Fruit fly (Drosophila melanogaster) whole organism, embryonic: Measurements from ENCODE around the gene PGAP1.

Experiments
- Atf6 ChIP-seq: fragments of 200-800 bp; sonication (Bioruptor generic); IDR thresholded peaks from 2 replicates; pipeline ENCODE4 v1.3.6; 2022; ENCODE audit warnings: missing biosample characterization, missing genetic modification characterization
- Awh ChIP-seq: fragments of 200-800 bp; sonication (Bioruptor generic); IDR thresholded peaks from 2 replicates; pipeline ENCODE4, ENCODE4 v1.3.6; 2022; ENCODE audit warnings: missing biosample characterization, missing genetic modification characterization
- CG10209 ChIP-seq: fragments of 200-800 bp; sonication (Bioruptor generic); optimal IDR thresholded peaks from 3 replicates; lab custom pipeline; 2017; ENCODE audit warnings: missing biosample characterization, mild to moderate bottlenecking, missing genetic modification characterization, missing genetic modification reagents
- CG12104 ChIP-seq: fragments of 200-800 bp; sonication (Bioruptor generic); optimal IDR thresholded peaks from 3 replicates; lab custom pipeline; 2016; ENCODE audit warnings: missing biosample characterization, missing genetic modification characterization
- CG12769 ChIP-seq: fragments of 200-800 bp; sonication (Bioruptor generic); optimal IDR thresholded peaks from 2 replicates; lab custom pipeline; 2019; ENCODE audit warnings: missing biosample characterization, mild to moderate bottlenecking, missing genetic modification characterization, moderate library complexity
- CG14860 ChIP-seq: fragments of 200-800 bp; sonication (Bioruptor generic); IDR thresholded peaks from 3 replicates; pipeline ENCODE4 v1.3.6; 2022; ENCODE audit warnings: missing biosample characterization, missing genetic modification characterization; ENCODE audit not compliant: partially characterized antibody
- CG15696 ChIP-seq: fragments of 200-800 bp; sonication (Bioruptor generic); optimal IDR thresholded peaks from 2 replicates; lab custom pipeline; 2019; ENCODE audit warnings: missing biosample characterization, mild to moderate bottlenecking, missing genetic modification characterization, moderate library complexity
- CG1647 ChIP-seq: fragments of 200-800 bp; sonication (Bioruptor generic); optimal IDR thresholded peaks from 3 replicates; lab custom pipeline; 2016; ENCODE audit warnings: missing biosample characterization, missing genetic modification characterization
- CG16779 ChIP-seq: fragments of 200-800 bp; sonication (Bioruptor generic); IDR thresholded peaks from 2 replicates; pipeline ENCODE4 v1.3.6; 2022; ENCODE audit warnings: missing biosample characterization, missing genetic modification characterization
- CG16863 ChIP-seq: fragments of 200-800 bp; sonication (Bioruptor generic); optimal IDR thresholded peaks from 3 replicates; lab custom pipeline; 2016; ENCODE audit warnings: missing biosample characterization, missing genetic modification characterization
- CG17186 ChIP-seq: fragments of 200-800 bp; sonication (Bioruptor generic); optimal IDR thresholded peaks from 3 replicates; lab custom pipeline; 2017; ENCODE audit warnings: missing biosample characterization, missing genetic modification reagents, missing genetic modification characterization
- CG17829 ChIP-seq: fragments of 200-800 bp; optimal IDR thresholded peaks from 2 replicates; lab custom pipeline; 2019; ENCODE audit warnings: missing biosample characterization, mild to moderate bottlenecking, missing genetic modification characterization, moderate library complexity
- CG1792 ChIP-seq: fragments of 200-800 bp; sonication (Bioruptor generic); optimal IDR thresholded peaks from 2 replicates; lab custom pipeline; 2016; ENCODE audit warnings: missing biosample characterization, missing genetic modification characterization
- CG18011 ChIP-seq: fragments of 200-800 bp; sonication (Bioruptor generic); optimal IDR thresholded peaks from 2 replicates; lab custom pipeline; 2017; ENCODE audit warnings: missing biosample characterization, missing genetic modification characterization, mild to moderate bottlenecking, moderate library complexity, missing genotype
- CG18619 ChIP-seq: fragments of 200-800 bp; sonication (Bioruptor generic); optimal IDR thresholded peaks from 3 replicates; lab custom pipeline; 2017; ENCODE audit warnings: missing biosample characterization, mild to moderate bottlenecking, missing genetic modification characterization
- CG31388 ChIP-seq: fragments of 200-800 bp; sonication (Bioruptor generic); optimal IDR thresholded peaks from 2 replicates; lab custom pipeline; 2016; ENCODE audit warnings: missing biosample characterization, missing genetic modification characterization
- CG34376 ChIP-seq: fragments of 200-800 bp; sonication (Bioruptor generic); optimal IDR thresholded peaks from 2 replicates; lab custom pipeline; 2018; ENCODE audit warnings: missing biosample characterization, mild to moderate bottlenecking, missing genetic modification characterization
- CG3847 ChIP-seq: fragments of 200-800 bp; sonication (Bioruptor generic); IDR thresholded peaks from 2 replicates; pipeline ENCODE4 v1.3.6; 2022; ENCODE audit warnings: missing biosample characterization, missing genetic modification characterization
- CG6765 ChIP-seq: fragments of 200-800 bp; sonication (Bioruptor generic); optimal IDR thresholded peaks from 3 replicates; lab custom pipeline; 2017; ENCODE audit warnings: missing biosample characterization, mild to moderate bottlenecking, missing genetic modification characterization
- CG6813 ChIP-seq: fragments of 200-800 bp; sonication (Bioruptor generic); optimal IDR thresholded peaks from 2 replicates; lab custom pipeline; 2017; ENCODE audit warnings: missing biosample characterization, missing genetic modification characterization, mild to moderate bottlenecking, moderate library complexity, missing genetic modification reagents
- CG8290 ChIP-seq, 3 experiments: fragments of 200-800 bp; sonication (Bioruptor generic); optimal IDR thresholded peaks; 2 replicates each; lab custom pipeline; 2016 to 2019; ENCODE audit warnings: missing biosample characterization in 3 of 3, missing genetic modification characterization in 3 of 3, mild to moderate bottlenecking in 2 of 3, moderate library complexity in 1 of 3
- CG8765 ChIP-seq: fragments of 200-800 bp; sonication (Bioruptor generic); IDR thresholded peaks from 2 replicates; pipeline ENCODE4 v1.3.6; 2022; ENCODE audit warnings: missing biosample characterization, missing genetic modification characterization
- Dek ChIP-seq: fragments of 200-800 bp; sonication (Bioruptor generic); optimal IDR thresholded peaks from 3 replicates; lab custom pipeline; 2019; ENCODE audit warnings: missing biosample characterization, mild to moderate bottlenecking, missing genetic modification characterization, moderate library complexity
- Elba2 ChIP-seq: fragments of 200-800 bp; sonication (Bioruptor generic); optimal IDR thresholded peaks from 3 replicates; lab custom pipeline; 2016; ENCODE audit warnings: missing biosample characterization, missing genetic modification characterization
- Ets65A ChIP-seq: fragments of 200-800 bp; sonication (Bioruptor generic); peaks from one replicate; lab custom pipeline; 2016; ENCODE audit warnings: missing biosample characterization, missing genetic modification characterization
- Fer3 ChIP-seq: fragments of 200-800 bp; sonication (Bioruptor generic); optimal IDR thresholded peaks from 2 replicates; lab custom pipeline; 2018; ENCODE audit warnings: missing biosample characterization, mild to moderate bottlenecking, missing genetic modification characterization, moderate library complexity
- Lhr ChIP-seq: fragments of 200-800 bp; sonication (Bioruptor generic); optimal IDR thresholded peaks from 3 replicates; lab custom pipeline; 2017; ENCODE audit warnings: mild to moderate bottlenecking, missing biosample characterization, missing genetic modification reagents, missing genetic modification characterization
- NfI ChIP-seq: fragments of 200-800 bp; sonication (Bioruptor generic); optimal IDR thresholded peaks from 3 replicates; lab custom pipeline; 2018; ENCODE audit warnings: missing biosample characterization, mild to moderate bottlenecking, missing genetic modification characterization, moderate library complexity
- Oli ChIP-seq: fragments of 200-800 bp; sonication (Bioruptor generic); optimal IDR thresholded peaks from 2 replicates; lab custom pipeline; 2018; ENCODE audit warnings: missing biosample characterization, mild to moderate bottlenecking, missing genetic modification characterization, moderate library complexity
- Opbp ChIP-seq: fragments of 200-800 bp; sonication (Bioruptor generic); IDR thresholded peaks from 3 replicates; pipeline ENCODE4 v1.3.6; 2022; ENCODE audit warnings: missing biosample characterization, missing genetic modification characterization; ENCODE audit not compliant: partially characterized antibody
- Poxn ChIP-seq: fragments of 200-800 bp; sonication (Bioruptor generic); IDR thresholded peaks from 2 replicates; pipeline ENCODE4 v1.3.6; 2022; ENCODE audit warnings: missing biosample characterization, missing genetic modification characterization
- Rx ChIP-seq: fragments of 200-800 bp; sonication (Bioruptor generic); IDR thresholded peaks from 2 replicates; pipeline ENCODE4 v1.3.6; 2022; ENCODE audit warnings: missing biosample characterization, missing genetic modification characterization
- TFAM ChIP-seq: fragments of 200-800 bp; sonication (Bioruptor generic); optimal IDR thresholded peaks from 2 replicates; lab custom pipeline; 2017; ENCODE audit warnings: missing biosample characterization, missing genetic modification characterization, inconsistent platforms
- bab2 ChIP-seq: fragments of 200-800 bp; sonication (Bioruptor generic); optimal IDR thresholded peaks from 2 replicates; lab custom pipeline; 2016; ENCODE audit warnings: missing biosample characterization, missing genetic modification characterization
- bcd ChIP-seq: fragments of 200-800 bp; sonication (Bioruptor generic); optimal IDR thresholded peaks from 2 replicates; lab custom pipeline; 2017; ENCODE audit warnings: missing biosample characterization, mild to moderate bottlenecking, missing genetic modification characterization
- cas ChIP-seq: fragments of 200-800 bp; sonication (Bioruptor generic); IDR thresholded peaks from 2 replicates; pipeline ENCODE4 v1.3.6; 2022; ENCODE audit warnings: missing biosample characterization, missing genetic modification characterization
- chif ChIP-seq, 2 experiments: fragments of 200-800 bp; sonication (Bioruptor generic); optimal IDR thresholded peaks; 3 replicates each; lab custom pipeline; 2016; ENCODE audit warnings: missing biosample characterization in 2 of 2, missing genetic modification characterization in 2 of 2
- cwo ChIP-seq: fragments of 200-800 bp; sonication (Bioruptor generic); optimal IDR thresholded peaks from 3 replicates; lab custom pipeline; 2017; ENCODE audit warnings: missing biosample characterization, missing genetic modification characterization, mild to moderate bottlenecking, moderate library complexity, missing genetic modification reagents
- dmrt11E ChIP-seq: fragments of 200-800 bp; sonication (Bioruptor generic); optimal IDR thresholded peaks from 3 replicates; lab custom pipeline; 2018; ENCODE audit warnings: missing biosample characterization, mild to moderate bottlenecking, missing genetic modification characterization, moderate library complexity
- emc ChIP-seq: fragments of 200-800 bp; sonication (Bioruptor generic); optimal IDR thresholded peaks from 2 replicates; lab custom pipeline; 2016; ENCODE audit warnings: missing biosample characterization, missing genetic modification characterization
- en ChIP-seq: fragments of 200-800 bp; sonication (Bioruptor generic); optimal IDR thresholded peaks from 2 replicates; lab custom pipeline; 2016; ENCODE audit warnings: missing biosample characterization, missing genetic modification characterization
- fd102C ChIP-seq: fragments of 200-800 bp; sonication (Bioruptor generic); optimal IDR thresholded peaks from 2 replicates; lab custom pipeline; 2018; ENCODE audit warnings: missing biosample characterization, mild to moderate bottlenecking, missing genetic modification characterization, moderate library complexity
- gsb-n ChIP-seq: fragments of 200-800 bp; sonication (Bioruptor generic); optimal IDR thresholded peaks from 3 replicates; lab custom pipeline; 2018; ENCODE audit warnings: missing biosample characterization, mild to moderate bottlenecking, missing genetic modification characterization
- gt ChIP-seq: fragments of 200-800 bp; sonication (Bioruptor generic); IDR thresholded peaks from 2 replicates; pipeline ENCODE4 v1.3.6; 2022; ENCODE audit warnings: missing biosample characterization, missing genetic modification characterization
- mam ChIP-seq: fragments of 200-800 bp; sonication (Bioruptor generic); optimal IDR thresholded peaks from 3 replicates; lab custom pipeline; 2016; ENCODE audit warnings: missing biosample characterization, missing genetic modification characterization
- scrt ChIP-seq: fragments of 200-800 bp; sonication (Bioruptor generic); optimal IDR thresholded peaks from 2 replicates; lab custom pipeline; 2018; ENCODE audit warnings: missing biosample characterization, mild to moderate bottlenecking, missing genetic modification characterization, moderate library complexity
- sens ChIP-seq: fragments of 200-800 bp; sonication (Bioruptor generic); peaks from one replicate; lab custom pipeline; 2016; ENCODE audit warnings: missing biosample characterization, missing genetic modification characterization
- slbo ChIP-seq: fragments of 200-800 bp; sonication (Bioruptor generic); IDR thresholded peaks from 2 replicates; pipeline ENCODE4 v1.3.6; 2022; ENCODE audit warnings: missing biosample characterization, missing genetic modification characterization
- unc-4 ChIP-seq: fragments of 200-800 bp; sonication (Bioruptor generic); IDR thresholded peaks from 2 replicates; pipeline ENCODE4 v1.3.6; 2022; ENCODE audit warnings: missing biosample characterization, missing genetic modification characterization; ENCODE audit not compliant: partially characterized antibody

The PGAP1 gene

dm6 chrX:5699824-5700498, 10.7 kb upstream of the PGAP1 start (continued):
- TF ChIP-seq Oli (tag; lab: Kevin White, UChicago): peak; percentile 81
- TF ChIP-seq cas: no peak
- 0 out of 2 replicates have a peak, but pooled peaks have one; percentile 29 for TF ChIP-seq CG3847 (GFP tag; lab: Robert Waterston, UW)
- TF ChIP-seq chif (GFP tag; optimal IDR thresholded peaks at IDR 0.05; lab: Kevin White, UChicago): peak; percentile 65 to 68
- peak; percentile 64 for TF ChIP-seq CG10209 (GFP tag; lab: Kevin White, UChicago)
- peak; percentile 86 for TF ChIP-seq Ets65A (GFP tag; lab: Kevin White, UChicago)
- TF ChIP-seq en: no peak
- peak; percentile 79 for TF ChIP-seq CG12769 (tag; lab: Kevin White, UChicago)
- TF ChIP-seq slbo (GFP tag; lab: Robert Waterston, UW): peak; percentile 53; the same call in 1 of the 2 replicates
- no peak for TF ChIP-seq CG6765 (GFP tag; lab: Kevin White, UChicago)
- peak; percentile 43 for TF ChIP-seq Fer3 (tag; lab: Kevin White, UChicago)
- no peak for TF ChIP-seq fd102C (GFP tag; lab: Kevin White, UChicago)
- no peak for TF ChIP-seq Opbp (GFP tag; lab: Robert Waterston, UW)
- peak; percentile 65 for TF ChIP-seq bcd (GFP tag; lab: Kevin White, UChicago)
- peak; percentile 41 for TF ChIP-seq CG16863 (GFP tag; lab: Kevin White, UChicago)
- no peak for TF ChIP-seq CG1792 (GFP tag; lab: Kevin White, UChicago)
- no peak for TF ChIP-seq CG8765 (GFP tag; lab: Robert Waterston, UW)
- 0 out of 2 replicates have a peak, but pooled peaks have one; percentile 44 for TF ChIP-seq Awh (GFP tag; lab: Robert Waterston, UW)
- TF ChIP-seq CG31388 (GFP tag; lab: Kevin White, UChicago): peak; percentile 20
- TF ChIP-seq dmrt11E: peak; percentile 43
- TF ChIP-seq sens (GFP tag; lab: Kevin White, UChicago): peak; percentile 90
- TF ChIP-seq CG12104 (GFP tag; lab: Kevin White, UChicago): no peak
- TF ChIP-seq Elba2 (GFP tag; lab: Kevin White, UChicago): no peak
- TF ChIP-seq Poxn (GFP tag; lab: Robert Waterston, UW): no peak
- TF ChIP-seq mam: peak; percentile 46
- TF ChIP-seq bab2: peak; percentile 7
- no peak for TF ChIP-seq unc-4 (GFP tag; lab: Robert Waterston, UW)
- no peak for TF ChIP-seq CG14860
- TF ChIP-seq CG8290 (GFP tag; optimal IDR thresholded peaks at IDR 0.05; lab: Kevin White, UChicago): no peak
- TF ChIP-seq CG8290 (tag; optimal IDR thresholded peaks at IDR 0.05; lab: Kevin White, UChicago): peak in 1 of 2 experiments; percentile 31
- peak; percentile 39 for TF ChIP-seq CG6813 (GFP tag; lab: Kevin White, UChicago)
- peak; percentile 21 for TF ChIP-seq CG1647 (GFP tag; lab: Kevin White, UChicago)
- TF ChIP-seq CG16779 (GFP tag; lab: Robert Waterston, UW): no peak
- TF ChIP-seq gsb-n (tag; lab: Kevin White, UChicago): peak; percentile 49
- TF ChIP-seq Rx (GFP tag; lab: Robert Waterston, UW): 0 out of 2 replicates have a peak, but pooled peaks have one; percentile 37
- TF ChIP-seq CG17186 (GFP tag; lab: Kevin White, UChicago): no peak
- TF ChIP-seq CG34376 (GFP tag; lab: Kevin White, UChicago): no peak
- peak; percentile 52 for TF ChIP-seq NfI
- peak; percentile 7 for TF ChIP-seq CG18011 (GFP tag; lab: Kevin White, UChicago)
- TF ChIP-seq Lhr: no peak
- peak; percentile 60 for TF ChIP-seq CG17829 (tag; lab: Kevin White, UChicago)
- peak; percentile 49 for TF ChIP-seq scrt (GFP tag; lab: Kevin White, UChicago)
- no peak for TF ChIP-seq gt (GFP tag; lab: Robert Waterston, UW)
- TF ChIP-seq cwo: peak; percentile 48
- TF ChIP-seq TFAM (GFP tag; lab: Kevin White, UChicago): no peak
- TF ChIP-seq CG15696 (tag; lab: Kevin White, UChicago): no peak
- TF ChIP-seq Dek: peak; percentile 18
- TF ChIP-seq CG18619 (GFP tag; lab: Kevin White, UChicago): peak; percentile 33
- TF ChIP-seq emc (GFP tag; lab: Kevin White, UChicago): no peak
- 0 out of 2 replicates have a peak, but pooled peaks have one; percentile 25 for TF ChIP-seq Atf6 (GFP tag; lab: Robert Waterston, UW)
